Fruit fly (Drosophila melanogaster): ENCODE data around the gene Ugt304A1.

Ugt304A1 gene

dm6 chr3R:11221437-11222230, 46.4 kb upstream of the Ugt304A1 start, which contains the start of the genes CG6693 and RpL3 (continued):
- TF ChIP-seq hth (optimal IDR thresholded peaks at IDR 0.05) (no peak), maf-S (GFP tag; optimal IDR thresholded peaks at IDR 0.05) (no peak), CG10321 (GFP tag; IDR thresholded peaks at IDR 0.05) (peak; percentile 54; the same call in 1 of the 2 replicates), NfI (GFP tag; optimal IDR thresholded peaks at IDR 0.05) (peak; percentile 84), CG10431 (GFP tag; optimal IDR thresholded peaks at IDR 0.05) (peak; percentile 88), eyg (GFP tag; optimal IDR thresholded peaks at IDR 0.05) (peak; percentile 25), Ets65A (GFP tag) (peak; percentile 99), CG7987 (GFP tag; optimal IDR thresholded peaks at IDR 0.05) (peak; percentile 95), CG6689 (GFP tag; IDR thresholded peaks at IDR 0.05) (peak; percentile 60), CG15073 (GFP tag; optimal IDR thresholded peaks at IDR 0.05) (no peak), B-H1 (GFP tag; IDR thresholded peaks at IDR 0.05) (peak; percentile 23; the same call in 1 of the 3 replicates), NK7.1 (GFP tag; optimal IDR thresholded peaks at IDR 0.05) (peak; percentile 67), CG11695 (GFP tag; IDR thresholded peaks at IDR 0.05) (peak; percentile 57; the same call in 2 of the 3 replicates), amos (GFP tag; IDR thresholded peaks at IDR 0.05; ENCODE audit: partially characterized antibody) (peak; percentile 58), Oli (tag; optimal IDR thresholded peaks at IDR 0.05) (peak; percentile 67), CG2889 (GFP tag; IDR thresholded peaks at IDR 0.05) (no peak), pho (GFP tag; optimal IDR thresholded peaks at IDR 0.05) (peak; percentile 47), CG13123 (GFP tag; optimal IDR thresholded peaks at IDR 0.05) (peak; percentile 49), z (GFP tag; IDR thresholded peaks at IDR 0.05) (peak; percentile 56; the same call in 1 of the 3 replicates), hbn (GFP tag; IDR thresholded peaks at IDR 0.05; ENCODE audit: partially characterized antibody) (no peak), PHDP (tag; optimal IDR thresholded peaks at IDR 0.05) (peak; percentile 86), MTF-1 (GFP tag; optimal IDR thresholded peaks at IDR 0.05; ENCODE audit: borderline replicate concordance) (peak; percentile 96), CG18011 (GFP tag; optimal IDR thresholded peaks at IDR 0.05) (peak; percentile 24), CG9727 (GFP tag; optimal IDR thresholded peaks at IDR 0.05) (peak; percentile 77), mam (GFP tag; optimal IDR thresholded peaks at IDR 0.05) (peak; percentile 54), CrebB (tag; optimal IDR thresholded peaks at IDR 0.05) (peak; percentile 89), CG6765 (GFP tag; optimal IDR thresholded peaks at IDR 0.05) (peak; percentile 93), hb (GFP tag; IDR thresholded peaks at IDR 0.05; ENCODE audit: partially characterized antibody) (no peak), CG10147 (GFP tag; optimal IDR thresholded peaks at IDR 0.05) (peak; percentile 12), row (GFP tag; IDR thresholded peaks at IDR 0.05) (peak; percentile 36), CG17612 (GFP tag; IDR thresholded peaks at IDR 0.05) (0 out of 2 replicates have a peak, but pooled peaks have one; percentile 61), cad (GFP tag; optimal IDR thresholded peaks at IDR 0.05) (no peak), CG17568 (GFP tag; optimal IDR thresholded peaks at IDR 0.05) (peak; percentile 89), kni (GFP tag; optimal IDR thresholded peaks at IDR 0.05) (peak; percentile 49), CG31441 (GFP tag; IDR thresholded peaks at IDR 0.05) (peak; percentile 74), CG14965 (GFP tag; optimal IDR thresholded peaks at IDR 0.05; ENCODE audit: borderline replicate concordance) (peak; percentile 28), toy (GFP tag; IDR thresholded peaks at IDR 0.05) (peak; percentile 53), fd64A (GFP tag; optimal IDR thresholded peaks at IDR 0.05) (peak; percentile 89), CG2712 (tag; optimal IDR thresholded peaks at IDR 0.05) (peak; percentile 70), pros (GFP tag; optimal IDR thresholded peaks at IDR 0.05) (peak; percentile 53), CG17385 (GFP tag; optimal IDR thresholded peaks at IDR 0.05) (peak; percentile 88), Mrtf (GFP tag; IDR thresholded peaks at IDR 0.05) (peak; percentile 51; the same call in 1 of the 3 replicates), CG8290 (GFP tag; optimal IDR thresholded peaks at IDR 0.05) (peak; percentile 69), CG8290 (tag; optimal IDR thresholded peaks at IDR 0.05) (peak; percentile 43 to 94), CG6254 (GFP tag; optimal IDR thresholded peaks at IDR 0.05) (peak; percentile 45), mirr (GFP tag; optimal IDR thresholded peaks at IDR 0.05) (peak; percentile 90), YL-1 (GFP tag; optimal IDR thresholded peaks at IDR 0.05) (peak; percentile 98), CG12071 (GFP tag; optimal IDR thresholded peaks at IDR 0.05) (peak; percentile 89), CG34376 (GFP tag; optimal IDR thresholded peaks at IDR 0.05) (peak; percentile 98)
